Worm (Caenorhabditis elegans) whole organism, mixed stage, embryonic: ENCODE data around the gene C16C8.14.

Experiments used
- M03D4.4 ChIP-seq: sonication (generic microtip); optimal IDR thresholded peaks from 2 replicates; lab custom pipeline; 2017; ENCODE audit warnings: mild to moderate bottlenecking, missing genetic modification characterization, missing compliant biosample characterization
- bed-3 ChIP-seq: fragments of 200-800 bp; sonication (Bioruptor generic); optimal IDR thresholded peaks from 3 replicates; lab custom pipeline; 2018; ENCODE audit warnings: mild to moderate bottlenecking, missing genetic modification characterization, moderate library complexity, missing compliant biosample characterization
- ceh-43 ChIP-seq: fragments of 200-800 bp; sonication (Bioruptor generic); optimal IDR thresholded peaks from 2 replicates; lab custom pipeline; 2018; ENCODE audit warnings: mild to moderate bottlenecking, missing genetic modification characterization, moderate library complexity, missing compliant biosample characterization
- ceh-83 ChIP-seq: fragments of 200-800 bp; sonication (Bioruptor generic); optimal IDR thresholded peaks from 2 replicates; lab custom pipeline; 2018; ENCODE audit warnings: mild to moderate bottlenecking, missing genetic modification characterization, missing compliant biosample characterization
- ces-1 ChIP-seq: fragments of 150-350 bp; optimal IDR thresholded peaks from 2 replicates; lab custom pipeline; 2014; ENCODE audit warnings: missing biosample characterization, missing genetic modification reagents, missing genetic modification characterization
- cnd-1 ChIP-seq: fragments of 200-800 bp; sonication (Bioruptor generic); optimal IDR thresholded peaks from 2 replicates; lab custom pipeline; 2018; ENCODE audit warnings: mild to moderate bottlenecking, missing genetic modification characterization, missing compliant biosample characterization
- drap-1 ChIP-seq: fragments of 200-800 bp; sonication (Bioruptor generic); optimal IDR thresholded peaks from 3 replicates; lab custom pipeline; 2018; ENCODE audit warnings: mild to moderate bottlenecking, missing genetic modification characterization, missing compliant biosample characterization
- elt-1 ChIP-seq: sonication (generic microtip); optimal IDR thresholded peaks from 2 replicates; lab custom pipeline; 2017; ENCODE audit warnings: missing genetic modification characterization, mild to moderate bottlenecking, missing compliant biosample characterization, antibody characterized with exemption, moderate library complexity, borderline replicate concordance; ENCODE audit not compliant: insufficient read depth
- elt-3 ChIP-seq: fragments of 150-350 bp; optimal IDR thresholded peaks from 2 replicates; lab custom pipeline; 2014; ENCODE audit warnings: missing biosample characterization, missing genetic modification characterization
- flh-1 ChIP-seq: fragments of 200-800 bp; sonication (Bioruptor generic); optimal IDR thresholded peaks from 2 replicates; lab custom pipeline; 2018; ENCODE audit warnings: mild to moderate bottlenecking, missing genetic modification characterization, moderate library complexity, missing compliant biosample characterization
- ham-2 ChIP-seq: fragments of 200-800 bp; sonication (Bioruptor generic); optimal IDR thresholded peaks from 2 replicates; lab custom pipeline; 2018; ENCODE audit warnings: mild to moderate bottlenecking, missing genetic modification characterization, missing compliant biosample characterization
- hlh-1 ChIP-seq: fragments of 150-350 bp; optimal IDR thresholded peaks from 2 replicates; lab custom pipeline; 2014; ENCODE audit warnings: missing biosample characterization, missing genetic modification reagents, missing genetic modification characterization
- lin-13 ChIP-seq: fragments of 150-350 bp; optimal IDR thresholded peaks from 2 replicates; lab custom pipeline; 2014; ENCODE audit warnings: missing biosample characterization, missing genetic modification characterization
- lin-32 ChIP-seq: fragments of 200-800 bp; sonication (Bioruptor generic); optimal IDR thresholded peaks from 2 replicates; lab custom pipeline; 2018; ENCODE audit warnings: mild to moderate bottlenecking, missing genetic modification characterization, missing compliant biosample characterization
- lsy-2 ChIP-seq: fragments of 150-350 bp; optimal IDR thresholded peaks from 2 replicates; lab custom pipeline; 2014; ENCODE audit warnings: missing biosample characterization, missing genetic modification characterization
- mab-5 ChIP-seq: fragments of 150-350 bp; optimal IDR thresholded peaks from 2 replicates; lab custom pipeline; 2014; ENCODE audit warnings: missing biosample characterization, missing genetic modification characterization
- mep-1 ChIP-seq: fragments of 150-350 bp; optimal IDR thresholded peaks from 2 replicates; lab custom pipeline; 2017; ENCODE audit warnings: missing biosample characterization, missing genetic modification reagents, missing genetic modification characterization, inconsistent platforms
- mls-2 ChIP-seq: sonication (generic microtip); optimal IDR thresholded peaks from 2 replicates; lab custom pipeline; 2016; ENCODE audit warnings: mild to moderate bottlenecking, missing genetic modification characterization, moderate library complexity, missing compliant biosample characterization
- nhr-12 ChIP-seq: fragments of 150-350 bp; optimal IDR thresholded peaks from 2 replicates; lab custom pipeline; 2014; ENCODE audit warnings: missing biosample characterization, missing genetic modification characterization
- nhr-28 ChIP-seq: fragments of 150-350 bp; optimal IDR thresholded peaks from 2 replicates; lab custom pipeline; 2014; ENCODE audit warnings: missing biosample characterization, missing genetic modification characterization
- nhr-76 ChIP-seq: sonication (generic microtip); optimal IDR thresholded peaks from 2 replicates; lab custom pipeline; 2017; ENCODE audit warnings: missing biosample characterization, missing genetic modification characterization
- pha-4 ChIP-seq: fragments of 150-350 bp; optimal IDR thresholded peaks from 2 replicates; lab custom pipeline; 2018; ENCODE audit warnings: missing biosample characterization, missing genetic modification reagents, missing genetic modification characterization
- sem-2 ChIP-seq: fragments of 200-800 bp; sonication (Bioruptor generic); optimal IDR thresholded peaks from 2 replicates; lab custom pipeline; 2018; ENCODE audit warnings: mild to moderate bottlenecking, missing genetic modification characterization, missing compliant biosample characterization
- snpc-4 ChIP-seq: fragments of 150-350 bp; optimal IDR thresholded peaks from 2 replicates; lab custom pipeline; 2014; ENCODE audit warnings: missing biosample characterization, missing genetic modification characterization
- sptf-1 ChIP-seq: sonication (generic microtip); optimal IDR thresholded peaks from 2 replicates; lab custom pipeline; 2017; ENCODE audit warnings: mild to moderate bottlenecking, missing genetic modification characterization, moderate library complexity, missing compliant biosample characterization
- tbx-8 ChIP-seq: fragments of 200-800 bp; sonication (Bioruptor generic); optimal IDR thresholded peaks from 2 replicates; lab custom pipeline; 2018; ENCODE audit warnings: mild to moderate bottlenecking, missing genetic modification characterization, moderate library complexity, missing compliant biosample characterization
- unc-120 ChIP-seq: sonication (generic microtip); optimal IDR thresholded peaks from 2 replicates; lab custom pipeline; 2017; ENCODE audit warnings: missing genetic modification characterization, missing compliant biosample characterization; ENCODE audit not compliant: poor library complexity, severe bottlenecking
- unc-39 ChIP-seq: fragments of 150-350 bp; optimal IDR thresholded peaks from 2 replicates; lab custom pipeline; 2014; ENCODE audit warnings: missing biosample characterization, missing genetic modification characterization
- unc-62 ChIP-seq: fragments of 150-350 bp; optimal IDR thresholded peaks from 2 replicates; lab custom pipeline; 2014; ENCODE audit warnings: missing biosample characterization, missing genetic modification reagents, missing genetic modification characterization
- zip-8 ChIP-seq: fragments of 150-350 bp; optimal IDR thresholded peaks from 2 replicates; lab custom pipeline; 2014; ENCODE audit warnings: missing biosample characterization, missing genetic modification characterization
- ztf-11 ChIP-seq: fragments of 150-350 bp; optimal IDR thresholded peaks from 2 replicates; lab custom pipeline; 2014; ENCODE audit warnings: missing biosample characterization, missing genetic modification characterization

C16C8.14 gene

DNA sequence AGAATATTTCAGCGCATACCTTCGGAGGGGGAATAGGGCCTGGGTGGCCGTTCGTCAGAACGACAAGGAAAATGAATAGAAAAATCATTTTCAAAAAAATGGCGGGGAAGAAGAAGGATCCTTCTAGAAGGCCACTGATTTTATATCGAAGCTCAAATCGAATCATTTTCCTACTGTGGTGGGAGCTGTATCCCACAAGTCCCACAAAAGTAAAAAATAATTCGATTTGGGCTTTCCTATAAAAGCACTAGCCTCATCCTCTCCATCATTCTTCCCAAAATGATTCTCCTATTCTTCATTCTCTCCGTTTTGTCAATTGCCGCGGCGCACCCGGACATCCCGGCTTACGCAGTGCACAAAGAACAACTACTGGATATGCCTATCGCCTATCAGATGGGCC, 8.6 kb downstream of the C16C8.14 start, which contains the start of the genes C16C8.26 and C16C8.19:
C16C8.26 (minus strand) TSS at position 101 of the 400 bp plus-strand sequence.
C16C8.19 (plus strand) TSS at position 279 of the 400 bp plus-strand sequence.
- no peak for TF ChIP-seq bed-3
- TF ChIP-seq ces-1 (GFP tag; lab: Kevin White, UChicago): no peak
- no peak for TF ChIP-seq sptf-1
- TF ChIP-seq nhr-28: no peak
- TF ChIP-seq unc-39: no peak
- no peak for TF ChIP-seq elt-1 (tag; lab: Kevin White, UChicago)
- no peak for TF ChIP-seq nhr-12 (tag; lab: Kevin White, UChicago)
- no peak for TF ChIP-seq ceh-83 (GFP tag; lab: Kevin White, UChicago)
- no peak for TF ChIP-seq M03D4.4 (tag; lab: Kevin White, UChicago)
- TF ChIP-seq hlh-1 (tag; lab: Kevin White, UChicago): no peak
- TF ChIP-seq mls-2 (tag; lab: Kevin White, UChicago): no peak
- TF ChIP-seq tbx-8 (GFP tag; lab: Kevin White, UChicago): no peak

DNA sequence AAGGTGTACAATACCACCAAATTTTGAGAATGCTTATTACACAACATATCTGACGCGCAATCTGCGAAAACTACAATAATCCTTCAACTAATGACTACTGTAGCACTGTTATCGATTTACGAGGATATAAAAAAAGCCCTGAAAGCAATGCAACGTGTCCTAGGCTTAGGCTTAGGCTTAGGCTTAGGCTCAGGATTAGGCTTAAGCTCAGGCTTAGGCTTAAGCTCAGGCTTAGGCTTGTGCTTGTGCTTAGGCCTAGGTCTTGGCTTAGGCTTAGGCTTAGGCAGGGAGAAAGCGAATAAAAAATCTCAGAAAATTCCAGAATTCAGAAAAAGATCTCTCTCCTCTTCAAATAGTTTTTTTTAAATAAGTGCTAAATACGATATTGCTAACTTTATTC, 9.6 kb downstream of the C16C8.14 start:
- no peak for TF ChIP-seq ces-1 (GFP tag; lab: Kevin White, UChicago)
- no peak for TF ChIP-seq elt-1 (tag; lab: Kevin White, UChicago)
- no peak for TF ChIP-seq sem-2 (GFP tag; lab: Kevin White, UChicago)

DNA sequence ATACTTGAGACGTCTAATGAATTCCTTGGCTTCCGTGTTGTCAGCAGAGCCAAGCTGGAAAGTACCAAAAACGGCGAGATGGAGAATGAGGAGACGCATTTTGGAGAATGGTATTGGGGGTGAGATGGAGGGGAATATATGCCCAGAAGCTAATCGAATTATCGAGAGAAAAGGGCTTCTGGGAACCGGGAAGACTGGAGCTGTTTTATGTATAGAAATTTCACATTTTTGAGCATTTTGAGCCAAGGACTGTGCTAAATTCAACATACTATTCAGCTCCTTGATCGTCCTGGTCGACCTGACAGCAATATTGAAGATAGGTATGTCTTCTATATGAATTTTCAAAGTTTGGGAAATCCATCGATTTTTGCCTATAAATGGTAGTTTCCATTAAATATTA, 10.4 kb downstream of the C16C8.14 start, which contains the start of gene C16C8.7:
C16C8.7 (minus strand) TSS at position 101 of the 400 bp plus-strand sequence.
- TF ChIP-seq ces-1 (GFP tag; lab: Kevin White, UChicago) (no peak), hlh-1 (tag; lab: Kevin White, UChicago) (no peak), lin-13 (no peak), zip-8 (tag; lab: Kevin White, UChicago) (no peak), unc-39 (no peak), lsy-2 (no peak), elt-3 (no peak), M03D4.4 (tag; lab: Kevin White, UChicago) (no peak), sptf-1 (no peak), mab-5 (tag; lab: Kevin White, UChicago) (no peak), drap-1 (GFP tag; lab: Kevin White, UChicago) (no peak)

DNA sequence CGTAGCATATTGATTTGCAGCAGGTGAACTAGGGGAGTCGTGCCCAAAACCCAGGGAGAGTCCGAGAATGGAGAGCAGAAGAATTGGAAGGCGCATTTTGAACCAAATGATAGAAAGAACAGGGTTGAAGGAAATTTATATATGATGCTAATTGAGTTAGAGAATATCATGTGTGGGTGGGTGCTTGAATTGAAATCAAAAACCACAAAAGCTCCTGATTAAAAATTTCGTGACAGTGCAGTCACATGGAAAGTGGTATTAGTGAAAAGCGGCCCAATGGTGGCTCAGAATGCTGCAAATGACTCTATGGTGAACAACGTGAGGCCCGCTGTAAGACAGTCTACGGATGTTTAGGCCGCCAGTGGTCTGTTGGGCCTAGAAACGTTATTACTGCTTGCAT, 12.0 kb downstream of the C16C8.14 start, which contains the start of gene C16C8.8:
C16C8.8 (minus strand) TSS at position 101 of the 400 bp plus-strand sequence.
- TF ChIP-seq unc-62 (GFP tag; lab: Kevin White, UChicago): no peak
- no peak for TF ChIP-seq M03D4.4 (tag; lab: Kevin White, UChicago)
- TF ChIP-seq flh-1 (GFP tag; lab: Kevin White, UChicago): no peak
- no peak for TF ChIP-seq cnd-1 (tag; lab: Kevin White, UChicago)
- TF ChIP-seq lin-32: no peak
- no peak for TF ChIP-seq ceh-43
- TF ChIP-seq mep-1: no peak
- no peak for TF ChIP-seq zip-8 (tag; lab: Kevin White, UChicago)
- TF ChIP-seq mab-5 (tag; lab: Kevin White, UChicago): no peak
- TF ChIP-seq unc-120: no peak
- no peak for TF ChIP-seq nhr-12 (tag; lab: Kevin White, UChicago)
- no peak for TF ChIP-seq ztf-11 (tag; lab: Kevin White, UChicago)
- no peak for TF ChIP-seq unc-39
- TF ChIP-seq elt-3: no peak

DNA sequence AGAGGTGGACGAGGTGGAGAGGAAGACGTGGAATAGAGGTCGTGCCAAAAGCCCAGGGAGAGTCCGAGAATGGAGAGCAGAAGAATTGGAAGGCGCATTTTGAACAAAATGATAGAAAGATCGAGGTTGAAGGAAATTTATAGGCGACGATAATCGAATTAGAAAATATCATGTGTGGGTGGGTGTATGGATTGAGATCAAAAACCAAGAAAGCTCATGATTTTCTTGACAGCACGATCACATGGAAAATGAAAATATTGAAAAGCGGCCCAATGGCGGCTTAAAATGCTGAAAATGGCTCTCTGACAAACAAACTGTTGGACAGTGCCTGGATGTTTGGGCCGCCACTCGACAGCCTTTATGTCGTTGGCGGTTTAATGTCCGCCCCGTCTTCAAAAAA, 13.5 kb downstream of the C16C8.14 start, which contains the start of gene C16C8.9:
C16C8.9 (minus strand) TSS at position 101 of the 400 bp plus-strand sequence.
- TF ChIP-seq mep-1 (no peak), snpc-4 (tag; lab: Kevin White, UChicago) (no peak), unc-120 (no peak), elt-3 (no peak), ztf-11 (tag; lab: Kevin White, UChicago) (no peak), nhr-76 (tag; lab: Kevin White, UChicago) (no peak), lin-13 (no peak), lin-32 (no peak), unc-62 (GFP tag; lab: Kevin White, UChicago) (no peak), ceh-43 (no peak), tbx-8 (GFP tag; lab: Kevin White, UChicago) (no peak), ham-2 (GFP tag; lab: Kevin White, UChicago) (no peak), sem-2 (GFP tag; lab: Kevin White, UChicago) (no peak), pha-4 (tag; lab: Kevin White, UChicago) (no peak), unc-39 (no peak), mab-5 (tag; lab: Kevin White, UChicago) (no peak), sptf-1 (no peak), drap-1 (GFP tag; lab: Kevin White, UChicago) (no peak), nhr-12 (tag; lab: Kevin White, UChicago) (no peak)
